Fruit fly (Drosophila melanogaster): ENCODE data around the gene CG4596.

The CG4596 gene

DNA sequence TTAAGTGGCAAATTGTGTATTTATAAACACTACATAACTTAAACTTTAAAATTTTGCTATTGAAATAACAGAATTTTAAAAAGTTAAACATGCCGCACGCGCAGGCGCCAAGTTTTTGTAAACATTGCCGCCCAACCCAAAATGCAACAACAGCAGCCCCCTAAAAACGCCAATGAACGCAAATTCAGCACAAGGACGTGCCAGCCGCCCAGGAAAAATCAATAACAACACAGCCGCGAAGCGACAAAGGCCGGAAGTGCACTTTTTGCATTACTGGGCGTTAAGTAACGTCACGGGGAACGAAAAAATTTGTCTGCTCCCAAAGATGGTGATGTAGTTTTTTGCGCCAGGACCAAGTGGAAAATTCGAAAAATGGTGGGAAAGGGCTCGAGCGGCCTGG lies at the start of gene CG4596:
Gene CG4596 (plus strand): TSS at position 219 of the 400 bp plus-strand sequence.
- TF ChIP-seq CG8478 (optimal IDR thresholded peaks at IDR 0.05) (no peak), CTCF (optimal IDR thresholded peaks at IDR 0.05) (no peak)

dm6 chr3R:10826796-10827524 lies 45.9 kb upstream of the CG4596 start, which contains the start of gene Cad86C:
TSS of gene Cad86C (plus strand) at chr3R:10827079.
- TF ChIP-seq CTCF (optimal IDR thresholded peaks at IDR 0.05) (no peak), CG8478 (optimal IDR thresholded peaks at IDR 0.05) (no peak)

DNA sequence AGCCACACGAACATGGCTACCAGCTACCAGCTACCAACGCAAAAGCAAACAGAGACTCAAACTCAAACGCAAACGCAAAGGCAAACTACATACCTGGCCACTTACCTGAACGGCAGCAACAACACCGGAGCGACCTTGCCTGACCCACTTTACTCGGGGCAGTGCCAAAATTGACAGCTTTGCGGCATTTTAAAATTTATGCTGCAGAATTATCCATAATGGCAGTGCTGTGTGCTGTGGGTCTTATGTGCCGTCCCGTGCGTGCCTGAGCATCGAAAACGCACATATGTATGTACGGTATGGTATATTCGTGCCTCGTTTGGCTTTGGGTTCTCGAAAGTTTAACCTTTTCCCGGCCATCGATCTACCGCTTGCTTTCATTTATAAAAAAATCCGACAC lies 44.1 kb upstream of the CG4596 start:
- TF ChIP-seq CTCF (optimal IDR thresholded peaks at IDR 0.05) (no peak), CG8478 (optimal IDR thresholded peaks at IDR 0.05) (no peak)

- no peak for TF ChIP-seq CTCF (optimal IDR thresholded peaks at IDR 0.05)
- no peak for TF ChIP-seq CG8478 (optimal IDR thresholded peaks at IDR 0.05)
Observed at dm6 chr3R:10829746-10830145, 43.1 kb upstream of the CG4596 start.

DNA sequence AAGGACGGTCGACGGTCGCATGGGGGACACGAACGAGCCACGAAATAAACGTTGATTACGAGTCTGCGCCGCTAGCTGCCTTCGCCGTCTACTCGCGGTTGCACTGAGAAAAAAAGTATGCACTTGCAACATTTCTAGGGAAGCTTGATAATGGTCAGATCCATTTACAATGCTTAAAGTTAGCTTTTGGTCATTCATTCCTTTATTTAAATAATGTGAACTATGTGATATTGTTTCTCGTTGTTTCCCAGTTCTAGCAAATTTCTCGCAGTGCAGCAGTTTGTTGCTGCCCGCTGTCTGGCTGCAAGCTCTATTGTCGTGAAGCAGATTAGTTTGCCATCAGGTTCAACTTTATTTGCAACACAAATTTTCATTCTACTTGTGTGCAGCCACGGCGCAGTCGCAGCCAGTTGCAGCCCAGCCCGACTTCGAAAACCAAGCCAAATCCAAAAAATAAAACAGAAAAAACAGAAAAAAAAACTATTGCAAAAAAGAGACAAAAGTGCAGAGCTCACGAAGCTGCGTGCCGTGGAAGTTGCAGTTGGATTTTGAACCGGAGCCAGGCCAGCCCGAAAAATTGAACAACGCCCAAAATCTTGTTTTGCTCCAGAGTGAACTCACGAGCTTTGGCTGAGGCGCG lies 40.2 kb upstream of the CG4596 start:
- TF ChIP-seq CTCF (optimal IDR thresholded peaks at IDR 0.05) (no peak), CG8478 (optimal IDR thresholded peaks at IDR 0.05) (no peak)

dm6 chr3R:10834893-10835292 lies 37.9 kb upstream of the CG4596 start:
- TF ChIP-seq CTCF (optimal IDR thresholded peaks at IDR 0.05) (no peak), CG8478 (optimal IDR thresholded peaks at IDR 0.05) (no peak)

DNA sequence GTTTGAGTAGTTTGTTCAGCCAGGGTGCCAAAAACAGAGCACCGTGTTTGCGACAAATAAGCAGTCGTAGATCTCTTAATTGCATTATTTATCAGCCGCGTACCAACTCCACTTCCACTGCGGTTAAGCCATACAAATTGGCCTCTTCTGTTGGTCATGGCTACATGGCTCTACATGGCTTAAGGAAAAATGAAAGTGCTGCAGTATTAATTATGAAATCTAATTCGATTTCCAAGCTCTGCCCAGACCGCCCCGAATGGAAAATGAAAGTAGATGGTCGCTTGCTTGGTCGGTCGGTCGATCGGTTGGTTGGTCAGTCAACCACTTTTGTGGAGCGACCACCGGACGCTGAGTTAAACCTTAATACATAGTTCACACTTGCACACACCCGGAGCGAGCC lies 35.9 kb upstream of the CG4596 start:
- TF ChIP-seq CTCF (optimal IDR thresholded peaks at IDR 0.05) (no peak), CG8478 (optimal IDR thresholded peaks at IDR 0.05) (no peak)

DNA sequence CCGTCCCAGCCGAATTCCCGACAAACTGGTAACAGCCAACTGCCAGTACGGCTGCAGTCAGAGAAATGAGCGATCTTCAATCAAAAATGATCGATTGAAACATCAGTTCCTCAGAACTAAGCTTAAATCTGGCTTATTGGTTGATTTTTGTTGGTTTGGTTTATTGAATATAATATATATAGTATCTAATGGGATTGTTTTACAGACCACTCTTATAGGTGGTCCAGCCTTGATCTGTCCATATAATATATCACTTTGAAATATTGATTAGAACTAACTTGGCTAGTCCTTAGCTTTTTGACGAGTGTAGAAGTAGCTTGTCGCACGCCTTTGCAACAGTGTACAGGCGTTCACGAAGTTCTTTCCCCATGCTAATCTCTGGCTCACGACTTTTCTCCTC lies 30.4 kb upstream of the CG4596 start:
- TF ChIP-seq CG8478 (optimal IDR thresholded peaks at IDR 0.05) = no peak
- TF ChIP-seq CTCF (optimal IDR thresholded peaks at IDR 0.05) = no peak

DNA sequence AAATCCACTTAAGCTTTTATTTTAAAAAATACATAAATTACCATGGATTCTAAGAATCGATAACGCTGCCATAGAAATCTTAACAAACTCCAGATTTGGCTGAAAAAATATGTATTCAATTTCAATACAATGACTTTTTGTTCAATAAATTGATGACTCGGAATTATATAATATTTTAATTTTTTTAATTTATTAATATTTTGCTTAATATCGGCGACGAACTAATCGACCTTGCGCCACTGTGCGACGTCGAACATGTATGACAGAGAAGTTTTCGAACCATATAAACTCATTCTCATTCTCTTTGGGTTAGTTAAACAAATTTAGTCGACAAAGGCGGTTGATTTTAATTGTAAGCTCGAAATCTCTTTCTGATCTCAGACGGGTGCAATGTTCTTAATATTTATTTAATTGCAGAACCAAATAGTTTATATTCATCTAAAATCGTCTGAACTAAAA lies 23.3 kb upstream of the CG4596 start, which contains the start of gene CG42394:
Gene CG42394 (plus strand): TSS at position 311 of the 459 bp plus-strand sequence.
- TF ChIP-seq CG8478 (optimal IDR thresholded peaks at IDR 0.05) (no peak), CTCF (optimal IDR thresholded peaks at IDR 0.05) (no peak)

dm6 chr3R:10850636-10851035 lies 22.2 kb upstream of the CG4596 start:
- TF ChIP-seq CG8478 (optimal IDR thresholded peaks at IDR 0.05) (no peak), CTCF (optimal IDR thresholded peaks at IDR 0.05) (no peak)

DNA sequence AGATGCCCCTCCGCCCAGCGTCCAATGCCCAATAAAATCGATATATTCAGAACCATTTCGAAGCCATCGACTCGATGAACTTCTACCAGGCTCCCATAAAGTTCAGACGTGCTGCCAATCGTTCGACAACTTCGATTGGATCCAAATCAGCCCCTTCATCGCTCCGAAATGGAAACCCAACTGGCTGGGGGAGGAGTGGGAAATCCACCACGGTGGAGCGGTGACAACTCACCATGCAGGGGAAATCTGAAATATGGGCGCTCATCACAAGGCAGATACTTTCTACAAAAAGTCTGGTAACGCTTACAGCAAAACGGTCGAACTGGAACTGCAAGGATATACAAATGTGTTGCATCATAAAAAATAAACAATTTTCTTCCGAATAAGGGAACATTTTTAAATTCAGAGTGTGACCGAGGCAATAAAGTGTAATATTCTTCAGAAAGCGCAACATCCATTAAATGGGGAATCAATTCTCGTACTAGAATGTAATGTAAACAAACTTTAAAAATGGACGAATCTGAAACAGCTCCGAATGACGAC lies 20.5 kb upstream of the CG4596 start, which contains the start of gene CG4565:
Gene CG4565 (plus strand): TSS at position 493 of the 543 bp plus-strand sequence.
- TF ChIP-seq CTCF (optimal IDR thresholded peaks at IDR 0.05) = no peak
- no peak for TF ChIP-seq CG8478 (optimal IDR thresholded peaks at IDR 0.05)

- TF ChIP-seq CG8478 (optimal IDR thresholded peaks at IDR 0.05) = no peak
- no peak for TF ChIP-seq CTCF (optimal IDR thresholded peaks at IDR 0.05)
Observed at dm6 chr3R:10854243-10854874, 18.5 kb upstream of the CG4596 start, which contains the start of the genes CG6567 and CG4511. TSS of gene CG6567 (minus strand) at chr3R:10854451. TSS of gene CG4511 (plus strand) at chr3R:10854501.

- TF ChIP-seq CG8478 (optimal IDR thresholded peaks at IDR 0.05) (no peak), CTCF (optimal IDR thresholded peaks at IDR 0.05) (no peak)
Observed at dm6 chr3R:10856618-10857017, 16.2 kb upstream of the CG4596 start, which contains the start of gene CG4570. TSS of gene CG4570 (plus strand) at chr3R:10856807.

DNA sequence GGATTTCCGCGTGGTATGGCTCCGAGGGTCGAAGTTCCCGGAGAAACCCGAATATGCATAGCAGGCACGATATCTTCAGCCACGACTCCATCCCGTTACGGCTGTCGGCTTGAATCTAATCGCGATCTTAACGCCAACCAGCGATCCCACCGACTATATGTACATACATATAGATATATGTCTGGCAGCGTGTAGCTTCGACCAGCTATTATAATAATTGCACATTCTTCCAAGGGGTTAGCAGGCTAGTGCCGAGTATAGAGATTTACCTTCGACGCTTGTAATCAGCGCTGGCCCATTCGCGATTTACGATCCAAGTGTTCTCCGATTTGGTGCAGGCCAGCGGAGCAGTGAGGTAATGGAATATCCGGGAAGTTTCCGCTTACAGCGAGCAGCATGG lies 13.1 kb upstream of the CG4596 start, which contains the start of gene CG14694:
Gene CG14694 (minus strand): TSS at position 101 of the 400 bp plus-strand sequence.
- no peak for TF ChIP-seq CTCF (optimal IDR thresholded peaks at IDR 0.05)
- no peak for TF ChIP-seq CG8478 (optimal IDR thresholded peaks at IDR 0.05)
